Worm (Caenorhabditis elegans) whole organism, L1 larva: ENCODE results near the gene Y53F4B.43.

Experiments used
- C04F5.9 ChIP-seq: sonication (generic microtip); optimal IDR thresholded peaks from 2 replicates; lab custom pipeline; 2016; ENCODE audit warnings: missing genetic modification characterization, missing compliant biosample characterization
- F16B12.6 ChIP-seq: fragments of 150-350 bp; optimal IDR thresholded peaks from 2 replicates; lab custom pipeline; 2014; ENCODE audit warnings: missing biosample characterization, missing genetic modification characterization
- Y116A8C.19 ChIP-seq: sonication (generic microtip); optimal IDR thresholded peaks from 2 replicates; lab custom pipeline; 2016; ENCODE audit warnings: missing compliant biosample characterization, missing genetic modification characterization, borderline replicate concordance
- aha-1 ChIP-seq: fragments of 150-350 bp; optimal IDR thresholded peaks from 2 replicates; lab custom pipeline; 2014; ENCODE audit warnings: missing biosample characterization, missing genetic modification characterization
- alr-1 ChIP-seq: fragments of 200-800 bp; sonication (Bioruptor generic); optimal IDR thresholded peaks from 2 replicates; lab custom pipeline; 2018; ENCODE audit warnings: borderline replicate concordance, mild to moderate bottlenecking, missing genetic modification characterization, missing compliant biosample characterization
- aly-2 ChIP-seq: fragments of 150-350 bp; optimal IDR thresholded peaks from 2 replicates; lab custom pipeline; 2014; ENCODE audit warnings: missing biosample characterization, missing genetic modification characterization
- ama-1 ChIP-seq: fragments of 150-350 bp; optimal IDR thresholded peaks from 2 replicates; lab custom pipeline; 2014
- ceh-82 ChIP-seq, 3 experiments: fragments of 150-350 bp in 1 of 3; sonication (generic microtip) in 2 of 3; optimal IDR thresholded peaks; 2 replicates each; lab custom pipeline; 2014 to 2017; ENCODE audit warnings: missing biosample characterization in 3 of 3, missing genetic modification characterization in 3 of 3
- ceh-88 ChIP-seq: fragments of 200-800 bp; sonication (Bioruptor generic); IDR thresholded peaks from 2 replicates; pipeline ENCODE4 v1.3.6; 2022; ENCODE audit warnings: missing genetic modification characterization, missing compliant biosample characterization
- ceh-90 ChIP-seq: sonication (generic microtip); optimal IDR thresholded peaks from 2 replicates; lab custom pipeline; 2016; ENCODE audit warnings: missing genetic modification characterization, missing compliant biosample characterization
- ces-1 ChIP-seq: fragments of 150-350 bp; optimal IDR thresholded peaks from 2 replicates; lab custom pipeline; 2014; ENCODE audit warnings: missing biosample characterization, missing genetic modification reagents, missing genetic modification characterization
- dpl-1 ChIP-seq, 3 experiments: fragments of 150-350 bp in 2 of 3; sonication (generic microtip) in 1 of 3; optimal IDR thresholded peaks; 2 replicates each; lab custom pipeline; 2014 to 2017; ENCODE audit warnings: missing biosample characterization in 3 of 3, missing genetic modification characterization in 3 of 3, missing genetic modification reagents in 3 of 3
- efl-1 ChIP-seq, 4 experiments: fragments of 150-350 bp; optimal IDR thresholded peaks in 3 of 4; peaks in 1 of 4; 1 replicate in 1 of 4; 2 replicates in 3 of 4; lab custom pipeline; 2014; ENCODE audit warnings: missing biosample characterization in 2 of 4, missing genetic modification characterization in 2 of 4, missing genetic modification reagents in 2 of 4
- elt-2 ChIP-seq: sonication (generic microtip); optimal IDR thresholded peaks from 2 replicates; lab custom pipeline; 2016; ENCODE audit warnings: missing genetic modification characterization, mild to moderate bottlenecking, inconsistent platforms, missing compliant biosample characterization, missing genetic modification reagents
- elt-3 ChIP-seq, 6 experiments: fragments of 150-350 bp in 1 of 6; sonication (generic microtip); optimal IDR thresholded peaks; 2 replicates each; lab custom pipeline; 2017 to 2018; ENCODE audit warnings: missing biosample characterization in 6 of 6, missing genetic modification characterization in 6 of 6, inconsistent platforms in 1 of 6
- fkh-10 ChIP-seq: sonication (generic microtip); optimal IDR thresholded peaks from 2 replicates; lab custom pipeline; 2017; ENCODE audit warnings: missing biosample characterization, missing genetic modification reagents, missing genetic modification characterization
- fkh-8 ChIP-seq: sonication (generic microtip); optimal IDR thresholded peaks from 2 replicates; lab custom pipeline; 2016; ENCODE audit warnings: mild to moderate bottlenecking, missing genetic modification characterization, missing compliant biosample characterization
- fos-1 ChIP-seq: fragments of 150-350 bp; optimal IDR thresholded peaks from 2 replicates; lab custom pipeline; 2014; ENCODE audit warnings: missing biosample characterization, missing genetic modification characterization
- isw-1 ChIP-seq: fragments of 200-800 bp; sonication (Bioruptor generic); IDR thresholded peaks from 2 replicates; pipeline ENCODE4 v1.3.6; 2022; ENCODE audit warnings: missing genetic modification characterization, missing compliant biosample characterization
- jun-1 ChIP-seq: fragments of 150-350 bp; optimal IDR thresholded peaks from 2 replicates; lab custom pipeline; 2014; ENCODE audit warnings: missing biosample characterization, missing genetic modification reagents, missing genetic modification characterization
- lin-13 ChIP-seq: fragments of 150-350 bp; optimal IDR thresholded peaks from 2 replicates; lab custom pipeline; 2014; ENCODE audit warnings: missing biosample characterization, missing genetic modification reagents, missing genetic modification characterization
- lin-14 ChIP-seq: fragments of 200-800 bp; sonication (Bioruptor generic); optimal IDR thresholded peaks from 2 replicates; lab custom pipeline; 2018; ENCODE audit warnings: mild to moderate bottlenecking, missing genetic modification characterization, moderate library complexity, missing compliant biosample characterization
- lin-15B ChIP-seq: fragments of 150-350 bp; sonication (generic microtip); optimal IDR thresholded peaks from 3 replicates; lab custom pipeline; 2014; ENCODE audit warnings: missing biosample characterization, missing genetic modification characterization
- lir-3 ChIP-seq: sonication (generic microtip); optimal IDR thresholded peaks from 2 replicates; lab custom pipeline; 2016; ENCODE audit warnings: mild to moderate bottlenecking, missing genetic modification characterization, moderate library complexity, missing compliant biosample characterization; ENCODE audit not compliant: poor library complexity
- lsy-2 ChIP-seq, 2 experiments: fragments of 150-350 bp; optimal IDR thresholded peaks; 2 replicates each; lab custom pipeline; 2014; ENCODE audit warnings: missing biosample characterization in 2 of 2, missing genetic modification characterization in 2 of 2
- mab-9 ChIP-seq: fragments of 200-800 bp; sonication (Bioruptor generic); IDR thresholded peaks from 2 replicates; pipeline ENCODE4 v1.3.6; 2022; ENCODE audit warnings: missing genetic modification reagents, missing genetic modification characterization, missing compliant biosample characterization
- mep-1 ChIP-seq: fragments of 150-350 bp; optimal IDR thresholded peaks from 2 replicates; lab custom pipeline; 2014; ENCODE audit warnings: missing biosample characterization, missing genetic modification characterization
- nhr-11 ChIP-seq: fragments of 150-350 bp; optimal IDR thresholded peaks from 2 replicates; lab custom pipeline; 2014; ENCODE audit warnings: missing biosample characterization, missing genetic modification characterization
- nhr-19 ChIP-seq: fragments of 200-800 bp; sonication (Bioruptor generic); conservative IDR thresholded peaks from 2 replicates; pipeline ENCODE4 v1.3.6; 2022; ENCODE audit warnings: missing genetic modification characterization, missing compliant biosample characterization
- nhr-237 ChIP-seq: fragments of 150-350 bp; optimal IDR thresholded peaks from 2 replicates; lab custom pipeline; 2014; ENCODE audit warnings: missing biosample characterization, missing genetic modification characterization
- nhr-28 ChIP-seq: fragments of 150-350 bp; optimal IDR thresholded peaks from 2 replicates; lab custom pipeline; 2014; ENCODE audit warnings: missing biosample characterization, missing genetic modification characterization
- nhr-47 ChIP-seq: sonication (generic microtip); optimal IDR thresholded peaks from 2 replicates; lab custom pipeline; 2016; ENCODE audit warnings: mild to moderate bottlenecking, missing genetic modification characterization, moderate library complexity, missing compliant biosample characterization
- nhr-76 ChIP-seq: sonication (generic microtip); optimal IDR thresholded peaks from 2 replicates; lab custom pipeline; 2017; ENCODE audit warnings: missing biosample characterization, missing genetic modification characterization
- nhr-77 ChIP-seq: fragments of 150-350 bp; optimal IDR thresholded peaks from 2 replicates; lab custom pipeline; 2014; ENCODE audit warnings: missing biosample characterization, missing genetic modification characterization
- nhr-85 ChIP-seq: sonication (generic microtip); peaks from one replicate; lab custom pipeline; 2016; ENCODE audit warnings: missing genetic modification characterization, inconsistent platforms, missing compliant biosample characterization
- nhr-90 ChIP-seq: sonication (generic microtip); optimal IDR thresholded peaks from 2 replicates; lab custom pipeline; 2016; ENCODE audit warnings: mild to moderate bottlenecking, missing genetic modification characterization, missing compliant biosample characterization; ENCODE audit not compliant: poor library complexity
- pax-3 ChIP-seq: fragments of 200-800 bp; sonication (Bioruptor generic); optimal IDR thresholded peaks from 2 replicates; lab custom pipeline; 2018; ENCODE audit warnings: mild to moderate bottlenecking, missing genetic modification characterization, moderate library complexity, missing compliant biosample characterization
- snpc-4 ChIP-seq: fragments of 150-350 bp; optimal IDR thresholded peaks from 2 replicates; lab custom pipeline; 2014; ENCODE audit warnings: missing biosample characterization, missing genetic modification characterization
- sox-4 ChIP-seq: sonication (generic microtip); optimal IDR thresholded peaks from 2 replicates; lab custom pipeline; 2016; ENCODE audit warnings: missing genetic modification characterization, missing compliant biosample characterization
- sup-37 ChIP-seq: fragments of 200-800 bp; sonication (Bioruptor generic); optimal IDR thresholded peaks from 2 replicates; lab custom pipeline; 2018; ENCODE audit warnings: mild to moderate bottlenecking, missing genetic modification characterization, missing compliant biosample characterization
- tlp-1 ChIP-seq: fragments of 150-350 bp; optimal IDR thresholded peaks from 2 replicates; lab custom pipeline; 2014; ENCODE audit warnings: missing biosample characterization, missing genetic modification characterization
- zag-1 ChIP-seq: fragments of 150-350 bp; optimal IDR thresholded peaks from 2 replicates; lab custom pipeline; 2014; ENCODE audit warnings: missing biosample characterization, missing genetic modification characterization

The Y53F4B.43 gene

DNA sequence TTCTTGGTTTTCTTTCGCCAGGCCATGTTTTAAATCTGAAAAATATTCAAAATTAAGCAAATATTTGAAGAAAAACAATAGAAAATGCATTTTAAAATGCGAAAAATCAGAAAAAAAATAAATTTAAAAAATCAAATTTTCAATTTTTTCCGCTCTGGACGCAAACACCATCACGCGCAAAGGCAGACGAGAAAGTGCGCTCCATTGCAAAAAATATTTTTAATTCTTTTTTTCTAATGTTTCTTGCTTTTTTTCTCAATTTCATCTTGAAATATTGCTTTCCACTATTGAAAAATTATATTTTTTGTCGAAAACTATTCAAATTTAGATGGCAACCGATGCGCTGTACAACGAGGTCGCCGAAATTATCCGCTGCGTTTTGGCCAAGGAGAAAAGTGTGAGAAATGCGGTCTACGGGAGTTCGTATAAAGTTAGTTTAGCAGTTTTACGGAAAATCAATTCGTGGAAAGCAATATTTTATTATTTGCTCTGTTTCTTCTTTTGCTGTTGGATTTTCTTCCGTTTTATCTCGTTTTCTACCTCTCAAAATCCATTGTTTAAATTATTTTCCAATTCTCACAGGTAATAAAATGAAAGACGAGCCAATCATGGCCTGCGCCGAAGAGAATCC lies 18.8 kb upstream of the Y53F4B.43 start, which contains the start of the genes pole-4, nsun-5 and metl-2 (continued):
- TF ChIP-seq isw-1 (GFP tag; lab: Robert Waterston, UW) (peak; percentile 63), ceh-88 (GFP tag; lab: Robert Waterston, UW) (no peak), F16B12.6 (tag; lab: Kevin White, UChicago) (peak; percentile 91), ama-1 (lab: Kevin White, UChicago) (no peak), nhr-28 (tag; lab: Kevin White, UChicago) (no peak), Y116A8C.19 (no peak), lir-3 (tag; lab: Kevin White, UChicago) (no peak), nhr-19 (peak; percentile 33; the same call in 1 of the 2 replicates), efl-1 (optimal IDR thresholded peaks at IDR 0.05; lab: Kevin White, UChicago) (peak; percentile 59 to 81), efl-1 (GFP tag; optimal IDR thresholded peaks at IDR 0.05 in 1 of 2; lab: Kevin White, UChicago) (peak; percentile 87 to 98), nhr-47 (no peak), lin-14 (GFP tag; lab: Kevin White, UChicago) (no peak), lsy-2 (tag; optimal IDR thresholded peaks at IDR 0.05; lab: Kevin White, UChicago) (peak; percentile 67 to 85), snpc-4 (tag; lab: Kevin White, UChicago) (peak; percentile 72), fkh-10 (GFP tag; lab: Kevin White, UChicago) (no peak), ceh-90 (tag; lab: Kevin White, UChicago) (no peak), ceh-82 (tag; optimal IDR thresholded peaks at IDR 0.05; lab: Kevin White, UChicago) (peak; percentile 49 to 54 (median 51)), nhr-77 (tag; lab: Kevin White, UChicago) (peak; percentile 57), mab-9 (GFP tag; lab: Robert Waterston, UW) (no peak), fos-1 (tag; lab: Kevin White, UChicago) (peak; percentile 21), aha-1 (tag; lab: Kevin White, UChicago) (no peak), lin-15B (tag; lab: Kevin White, UChicago) (peak; percentile 70), elt-2 (no peak), nhr-237 (tag; lab: Kevin White, UChicago) (no peak), C04F5.9 (tag; lab: Kevin White, UChicago) (no peak), dpl-1 (GFP tag; optimal IDR thresholded peaks at IDR 0.05; lab: Kevin White, UChicago) (peak; percentile 76 to 87 (median 81)), tlp-1 (tag; lab: Kevin White, UChicago) (no peak), mep-1 (tag; lab: Kevin White, UChicago) (peak; percentile 75), pax-3 (no peak), nhr-85 (tag; lab: Kevin White, UChicago) (no peak), jun-1 (tag; lab: Kevin White, UChicago) (no peak), nhr-90 (tag; lab: Kevin White, UChicago) (no peak), aly-2 (tag; lab: Kevin White, UChicago) (no peak), fkh-8 (peak; percentile 66), ces-1 (no peak), sup-37 (GFP tag; lab: Kevin White, UChicago) (no peak), nhr-76 (tag; lab: Kevin White, UChicago) (no peak), zag-1 (tag; lab: Kevin White, UChicago) (no peak), alr-1 (tag; lab: Kevin White, UChicago) (no peak), nhr-11 (tag; lab: Kevin White, UChicago) (no peak), lin-13 (GFP tag; lab: Kevin White, UChicago) (peak; percentile 10), sox-4 (tag; lab: Kevin White, UChicago) (no peak), elt-3 (tag; optimal IDR thresholded peaks at IDR 0.05; lab: Kevin White, UChicago) (peak in 1 of 6 experiments; percentile 74)
